Fruit fly (Drosophila melanogaster): Measurements from ENCODE around the gene CG4935.

DNA sequence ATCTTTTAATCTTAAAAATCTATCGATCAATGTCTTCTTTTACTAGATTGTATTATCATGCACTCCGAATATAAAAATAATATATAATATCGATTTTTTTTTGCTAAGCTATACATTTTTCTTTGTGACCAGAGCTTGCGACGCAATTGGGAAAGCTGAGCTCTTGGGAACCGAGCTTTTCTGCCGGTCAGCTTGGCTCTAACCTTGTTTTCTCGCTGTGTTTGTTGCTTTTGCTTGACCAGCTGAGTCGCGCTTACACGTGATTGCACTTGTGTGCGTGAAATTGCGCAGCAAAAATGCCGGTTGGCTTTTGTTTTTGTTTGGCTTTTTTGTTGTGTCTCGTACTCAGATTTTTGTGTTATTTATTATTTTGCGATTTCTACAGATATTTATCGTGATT, 11.5 kb downstream of the CG4935 start:
- TF ChIP-seq Mnt (GFP tag; optimal IDR thresholded peaks at IDR 0.05): peak; percentile 6
- no peak for TF ChIP-seq toe (GFP tag; optimal IDR thresholded peaks at IDR 0.05)
- TF ChIP-seq Clk (GFP tag; optimal IDR thresholded peaks at IDR 0.05): no peak
- peak; percentile 1 for TF ChIP-seq CG33017 (tag; optimal IDR thresholded peaks at IDR 0.05)
- no peak for TF ChIP-seq CG7045 (GFP tag; optimal IDR thresholded peaks at IDR 0.05)
- no peak for TF ChIP-seq ovo (GFP tag; optimal IDR thresholded peaks at IDR 0.05)
- no peak for TF ChIP-seq bab1 (GFP tag; optimal IDR thresholded peaks at IDR 0.05)
- no peak for TF ChIP-seq Crg-1 (GFP tag; optimal IDR thresholded peaks at IDR 0.05)
- TF ChIP-seq Hr96 (GFP tag; optimal IDR thresholded peaks at IDR 0.05): no peak
- no peak for TF ChIP-seq CG1620 (GFP tag; optimal IDR thresholded peaks at IDR 0.05)
- TF ChIP-seq cnc (optimal IDR thresholded peaks at IDR 0.05): no peak

All from whole organism, adult.